Fruit fly (Drosophila melanogaster) whole organism, embryonic: ENCODE measurements around the gene CG5180.

ENCODE experiments used
- Asciz ChIP-seq: fragments of 200-800 bp; sonication (Bioruptor generic); optimal IDR thresholded peaks from 2 replicates; lab custom pipeline; 2017; ENCODE audit warnings: missing biosample characterization, mild to moderate bottlenecking, missing genetic modification characterization, missing genetic modification reagents
- Atf6 ChIP-seq: fragments of 200-800 bp; sonication (Bioruptor generic); IDR thresholded peaks from 2 replicates; pipeline ENCODE4 v1.3.6; 2022; ENCODE audit warnings: missing biosample characterization, missing genetic modification characterization
- B-H2 ChIP-seq: fragments of 200-800 bp; sonication (Bioruptor generic); optimal IDR thresholded peaks from 2 replicates; lab custom pipeline; 2018; ENCODE audit warnings: missing biosample characterization, mild to moderate bottlenecking, missing genetic modification characterization
- CG12155 ChIP-seq: fragments of 200-800 bp; sonication (Bioruptor generic); optimal IDR thresholded peaks from 3 replicates; lab custom pipeline; 2016; ENCODE audit warnings: missing biosample characterization, missing genetic modification characterization
- CG1233 ChIP-seq: fragments of 200-800 bp; sonication (Bioruptor generic); optimal IDR thresholded peaks from 4 replicates; lab custom pipeline; 2018; ENCODE audit warnings: missing biosample characterization, mild to moderate bottlenecking, missing genetic modification characterization
- CG12744 ChIP-seq: fragments of 200-800 bp; sonication (Bioruptor generic); optimal IDR thresholded peaks from 2 replicates; lab custom pipeline; 2016; ENCODE audit warnings: missing biosample characterization, missing genetic modification characterization
- CG13894 ChIP-seq: fragments of 200-800 bp; sonication (Bioruptor generic); optimal IDR thresholded peaks from 3 replicates; lab custom pipeline; 2018; ENCODE audit warnings: missing biosample characterization, mild to moderate bottlenecking, missing genetic modification characterization, moderate library complexity
- CG15514 ChIP-seq: fragments of 200-800 bp; sonication (Bioruptor generic); optimal IDR thresholded peaks from 3 replicates; lab custom pipeline; 2017; ENCODE audit warnings: missing biosample characterization, missing genetic modification characterization, mild to moderate bottlenecking, moderate library complexity, missing genetic modification reagents
- CG16815 ChIP-seq: fragments of 200-800 bp; sonication (Bioruptor generic); optimal IDR thresholded peaks from 3 replicates; lab custom pipeline; 2017; ENCODE audit warnings: missing biosample characterization, mild to moderate bottlenecking, missing genetic modification characterization
- CG17359 ChIP-seq: fragments of 200-800 bp; sonication (Bioruptor generic); optimal IDR thresholded peaks from 3 replicates; lab custom pipeline; 2018; ENCODE audit warnings: missing biosample characterization, mild to moderate bottlenecking, missing genetic modification characterization, moderate library complexity
- CG17912 ChIP-seq: fragments of 200-800 bp; sonication (Bioruptor generic); optimal IDR thresholded peaks from 2 replicates; lab custom pipeline; 2018; ENCODE audit warnings: missing biosample characterization, mild to moderate bottlenecking, missing genetic modification characterization
- CG2202 ChIP-seq: fragments of 200-800 bp; sonication (Bioruptor generic); optimal IDR thresholded peaks from 2 replicates; lab custom pipeline; 2018; ENCODE audit warnings: missing biosample characterization, mild to moderate bottlenecking, missing genetic modification characterization
- CG2875 ChIP-seq: fragments of 200-800 bp; sonication (Bioruptor generic); optimal IDR thresholded peaks from 2 replicates; lab custom pipeline; 2017; ENCODE audit warnings: missing biosample characterization, mild to moderate bottlenecking, missing genetic modification characterization, missing genetic modification reagents
- CG33557 ChIP-seq: fragments of 200-800 bp; sonication (Bioruptor generic); optimal IDR thresholded peaks from 2 replicates; lab custom pipeline; 2019; ENCODE audit warnings: missing biosample characterization, mild to moderate bottlenecking, missing genetic modification characterization, moderate library complexity
- CG34224 ChIP-seq: fragments of 200-800 bp; sonication (Bioruptor generic); IDR thresholded peaks from 3 replicates; pipeline ENCODE4 v1.3.6; 2022; ENCODE audit warnings: missing biosample characterization, missing genetic modification characterization; ENCODE audit not compliant: partially characterized antibody
- CG4360 ChIP-seq: fragments of 200-800 bp; sonication (Bioruptor generic); IDR thresholded peaks from 2 replicates; pipeline ENCODE4 v1.3.6; 2022; ENCODE audit warnings: missing biosample characterization, missing genetic modification characterization
- CG4617 ChIP-seq: fragments of 200-800 bp; sonication (Bioruptor generic); optimal IDR thresholded peaks from 3 replicates; lab custom pipeline; 2016; ENCODE audit warnings: missing biosample characterization, missing genetic modification characterization, borderline replicate concordance
- CG4707 ChIP-seq: fragments of 200-800 bp; sonication (Bioruptor generic); optimal IDR thresholded peaks from 2 replicates; lab custom pipeline; 2018; ENCODE audit warnings: missing biosample characterization, mild to moderate bottlenecking, missing genetic modification characterization, moderate library complexity
- CG7372 ChIP-seq: fragments of 200-800 bp; sonication (Bioruptor generic); IDR thresholded peaks from 2 replicates; pipeline ENCODE4 v1.3.6; 2022; ENCODE audit warnings: missing biosample characterization, missing genetic modification characterization
- CG8359 ChIP-seq: fragments of 200-800 bp; sonication (Bioruptor generic); optimal IDR thresholded peaks from 2 replicates; lab custom pipeline; 2017; ENCODE audit warnings: missing biosample characterization, mild to moderate bottlenecking, missing genetic modification characterization, borderline replicate concordance
- CG9609 ChIP-seq: fragments of 200-800 bp; sonication (Bioruptor generic); optimal IDR thresholded peaks from 3 replicates; lab custom pipeline; 2016; ENCODE audit warnings: missing biosample characterization, missing genetic modification characterization
- CkIIα-i1 ChIP-seq: fragments of 200-800 bp; sonication (Bioruptor generic); IDR thresholded peaks from 2 replicates; pipeline ENCODE4 v1.3.6; 2022; ENCODE audit warnings: missing biosample characterization, missing genetic modification characterization
- Dll ChIP-seq: fragments of 200-800 bp; sonication (Bioruptor generic); IDR thresholded peaks from 4 replicates; pipeline ENCODE4 v1.3.6; 2022; ENCODE audit warnings: missing biosample characterization, missing genetic modification characterization; ENCODE audit not compliant: partially characterized antibody
- H15 ChIP-seq: fragments of 200-800 bp; sonication (Bioruptor generic); IDR thresholded peaks from 3 replicates; pipeline ENCODE4 v1.3.6; 2022; ENCODE audit warnings: missing biosample characterization, missing genetic modification characterization
- HLHmδ ChIP-seq: fragments of 200-800 bp; sonication (Bioruptor generic); optimal IDR thresholded peaks from 2 replicates; lab custom pipeline; 2018; ENCODE audit warnings: missing biosample characterization, mild to moderate bottlenecking, missing genetic modification characterization, moderate library complexity
- HmgZ ChIP-seq: fragments of 200-800 bp; sonication (Bioruptor generic); optimal IDR thresholded peaks from 2 replicates; lab custom pipeline; 2018; ENCODE audit warnings: missing biosample characterization, mild to moderate bottlenecking, missing genetic modification characterization
- Nf-YC ChIP-seq: fragments of 200-800 bp; optimal IDR thresholded peaks from 3 replicates; lab custom pipeline; 2019; ENCODE audit warnings: missing biosample characterization, mild to moderate bottlenecking, missing genetic modification characterization, moderate library complexity
- Pdp1 ChIP-seq, 2 experiments: fragments of 200-800 bp; sonication (Bioruptor generic); optimal IDR thresholded peaks; 3 replicates each; lab custom pipeline; 2016; ENCODE audit warnings: missing biosample characterization in 2 of 2, missing genetic modification characterization in 2 of 2, mild to moderate bottlenecking in 1 of 2, moderate library complexity in 1 of 2
- Xbp1 ChIP-seq: fragments of 200-800 bp; sonication (Bioruptor generic); optimal IDR thresholded peaks from 3 replicates; lab custom pipeline; 2016; ENCODE audit warnings: missing biosample characterization, mild to moderate bottlenecking, missing genetic modification characterization
- Xrp1 ChIP-seq: fragments of 200-800 bp; sonication (Bioruptor generic); IDR thresholded peaks from 2 replicates; pipeline ENCODE4 v1.3.6; 2022; ENCODE audit warnings: missing biosample characterization, missing genetic modification characterization
- YL-1 ChIP-seq: fragments of 200-800 bp; sonication (Bioruptor generic); optimal IDR thresholded peaks from 3 replicates; lab custom pipeline; 2017; ENCODE audit warnings: missing biosample characterization, mild to moderate bottlenecking, missing genetic modification characterization
- amos ChIP-seq: fragments of 200-800 bp; sonication (Bioruptor generic); IDR thresholded peaks from 2 replicates; pipeline ENCODE4 v1.3.6; 2022; ENCODE audit warnings: missing biosample characterization, missing genetic modification characterization; ENCODE audit not compliant: partially characterized antibody
- ash1 ChIP-seq: fragments of 200-800 bp; sonication (Bioruptor generic); optimal IDR thresholded peaks from 2 replicates; lab custom pipeline; 2018; ENCODE audit warnings: missing biosample characterization, mild to moderate bottlenecking, missing genetic modification characterization
- chinmo ChIP-seq: fragments of 200-800 bp; sonication (Bioruptor generic); IDR thresholded peaks from 4 replicates; pipeline ENCODE4 v1.3.6; 2022; ENCODE audit warnings: missing biosample characterization, missing genetic modification characterization; ENCODE audit not compliant: partially characterized antibody
- corto ChIP-seq: fragments of 200-800 bp; sonication (Bioruptor generic); optimal IDR thresholded peaks from 2 replicates; lab custom pipeline; 2016; ENCODE audit warnings: missing biosample characterization, mild to moderate bottlenecking, missing genetic modification characterization, moderate library complexity
- exex ChIP-seq: fragments of 200-800 bp; sonication (Bioruptor generic); optimal IDR thresholded peaks from 4 replicates; lab custom pipeline; 2018; ENCODE audit warnings: missing biosample characterization, mild to moderate bottlenecking, missing genetic modification characterization, moderate library complexity
- gcm ChIP-seq: fragments of 200-800 bp; sonication (Bioruptor generic); optimal IDR thresholded peaks from 2 replicates; lab custom pipeline; 2019; ENCODE audit warnings: missing biosample characterization, mild to moderate bottlenecking, missing genetic modification characterization, moderate library complexity
- grn ChIP-seq: fragments of 200-800 bp; sonication (Bioruptor generic); optimal IDR thresholded peaks from 3 replicates; lab custom pipeline; 2017; ENCODE audit warnings: missing biosample characterization, missing genetic modification characterization
- gsb-n ChIP-seq: fragments of 200-800 bp; sonication (Bioruptor generic); optimal IDR thresholded peaks from 3 replicates; lab custom pipeline; 2018; ENCODE audit warnings: missing biosample characterization, mild to moderate bottlenecking, missing genetic modification characterization
- insv ChIP-seq, 2 experiments: fragments of 200-800 bp; sonication (Bioruptor generic); optimal IDR thresholded peaks; 3 replicates each; lab custom pipeline; 2016 to 2018; ENCODE audit warnings: missing biosample characterization in 2 of 2, missing genetic modification characterization in 2 of 2
- kni ChIP-seq: fragments of 200-800 bp; sonication (Bioruptor generic); optimal IDR thresholded peaks from 3 replicates; lab custom pipeline; 2017; ENCODE audit warnings: mild to moderate bottlenecking, missing biosample characterization, missing genetic modification reagents, missing genetic modification characterization
- lbe ChIP-seq: fragments of 200-800 bp; sonication (Bioruptor generic); optimal IDR thresholded peaks from 2 replicates; lab custom pipeline; 2016; ENCODE audit warnings: missing biosample characterization, mild to moderate bottlenecking, missing genetic modification characterization
- mirr ChIP-seq: fragments of 200-800 bp; sonication (Bioruptor generic); optimal IDR thresholded peaks from 3 replicates; lab custom pipeline; 2018; ENCODE audit warnings: missing biosample characterization, mild to moderate bottlenecking, missing genetic modification characterization
- pan ChIP-seq, 4 experiments: fragments of >200 bp in 3 of 4; fragments of 200-800 bp in 1 of 4; sonication (Bioruptor generic) in 1 of 4; optimal IDR thresholded peaks in 3 of 4; IDR thresholded peaks in 1 of 4; 2 replicates each; pipeline versions ENCODE4 v1.3.6 to Lab custom; 2017 to 2022; ENCODE audit warnings: missing biosample characterization in 2 of 4, missing genetic modification characterization in 2 of 4, mixed read lengths in 1 of 4
- stc ChIP-seq: fragments of 200-800 bp; sonication (Bioruptor generic); IDR thresholded peaks from 2 replicates; pipeline ENCODE4 v1.3.6; 2022; ENCODE audit warnings: missing biosample characterization, missing genetic modification characterization
- tll ChIP-seq, 2 experiments: fragments of 200-800 bp in 1 of 2; fragments of >200 bp in 1 of 2; sonication (Bioruptor generic) in 1 of 2; optimal IDR thresholded peaks; 2 replicates each; lab custom pipeline; 2017 to 2019; ENCODE audit warnings: missing biosample characterization in 2 of 2, missing genetic modification characterization in 2 of 2, mild to moderate bottlenecking in 1 of 2, moderate library complexity in 1 of 2
- toy ChIP-seq: fragments of 200-800 bp; sonication (Bioruptor generic); IDR thresholded peaks from 2 replicates; pipeline ENCODE4 v1.3.6; 2022; ENCODE audit warnings: missing biosample characterization, missing genetic modification characterization

CG5180 gene

dm6 chr3R:20555720-20556280, 1.9 kb upstream of the CG5180 start (continued):
- TF ChIP-seq CG1233 (GFP tag; lab: Kevin White, UChicago) (peak; percentile 82), Xrp1 (GFP tag; lab: Robert Waterston, UW) (peak; percentile 69), CG8359 (peak; percentile 43), CG7372 (GFP tag; lab: Robert Waterston, UW) (no peak; the same call in 1 of the 2 replicates), kni (GFP tag; lab: Kevin White, UChicago) (peak; percentile 66), CG15514 (GFP tag; lab: Kevin White, UChicago) (no peak), H15 (GFP tag; lab: Robert Waterston, UW) (0 out of 3 replicates have a peak, but pooled peaks have one; percentile 4), CG12744 (GFP tag; lab: Kevin White, UChicago) (no peak), CG2875 (GFP tag; lab: Kevin White, UChicago) (peak; percentile 5), Xbp1 (GFP tag; lab: Kevin White, UChicago) (no peak), CG13894 (tag; lab: Kevin White, UChicago) (peak; percentile 73), grn (peak; percentile 16), toy (GFP tag; lab: Robert Waterston, UW) (no peak), Pdp1 (GFP tag; optimal IDR thresholded peaks at IDR 0.05; lab: Kevin White, UChicago) (peak in 1 of 2 experiments; percentile 12), tll (GFP tag; optimal IDR thresholded peaks at IDR 0.05; lab: Kevin White, UChicago) (peak in 1 of 2 experiments; percentile 13), B-H2 (GFP tag; lab: Kevin White, UChicago) (peak; percentile 75), CG17359 (tag; lab: Kevin White, UChicago) (no peak), HLHmδ (GFP tag; lab: Kevin White, UChicago) (peak; percentile 89), insv (GFP tag; optimal IDR thresholded peaks at IDR 0.05; lab: Kevin White, UChicago) (peak in 1 of 2 experiments; percentile 35), YL-1 (GFP tag; lab: Kevin White, UChicago) (peak; percentile 30), exex (tag; lab: Kevin White, UChicago) (peak; percentile 84), CkIIα-i1 (GFP tag; lab: Robert Waterston, UW) (no peak), chinmo (peak; percentile 87; the same call in 3 of the 4 replicates), mirr (GFP tag; lab: Kevin White, UChicago) (peak; percentile 97), CG16815 (GFP tag; lab: Kevin White, UChicago) (no peak), CG9609 (GFP tag; lab: Kevin White, UChicago) (no peak), lbe (GFP tag; lab: Kevin White, UChicago) (peak; percentile 55), Dll (GFP tag; lab: Robert Waterston, UW) (peak; percentile 33; the same call in 1 of the 4 replicates), CG17912 (GFP tag; lab: Kevin White, UChicago) (peak; percentile 80), Nf-YC (no peak), Asciz (GFP tag; lab: Kevin White, UChicago) (peak; percentile 1), amos (GFP tag; lab: Robert Waterston, UW) (no peak), corto (GFP tag; lab: Kevin White, UChicago) (peak; percentile 50), gsb-n (tag; lab: Kevin White, UChicago) (peak; percentile 8), CG34224 (peak; percentile 61; the same call in 2 of the 3 replicates), HmgZ (tag; lab: Kevin White, UChicago) (peak; percentile 48), Atf6 (GFP tag; lab: Robert Waterston, UW) (no peak), CG4360 (GFP tag; lab: Robert Waterston, UW) (peak; percentile 7; the same call in 1 of the 2 replicates), CG33557 (GFP tag; lab: Kevin White, UChicago) (peak; percentile 75), gcm (peak; percentile 43), CG4707 (GFP tag; lab: Kevin White, UChicago) (peak; percentile 46), pan (optimal IDR thresholded peaks at IDR 0.05; lab: Kevin White, UChicago) (no peak), pan (GFP tag; optimal IDR thresholded peaks at IDR 0.05 in 1 of 2, IDR thresholded peaks at IDR 0.05 in 1 of 2) (no peak), ash1 (GFP tag; lab: Kevin White, UChicago) (peak; percentile 1), CG4617 (GFP tag; lab: Kevin White, UChicago) (no peak), stc (GFP tag; lab: Robert Waterston, UW) (0 out of 2 replicates have a peak, but pooled peaks have one; percentile 8), CG2202 (peak; percentile 36), CG12155 (GFP tag; lab: Kevin White, UChicago) (no peak)
